Fruit fly (Drosophila melanogaster) whole organism, wandering third instar larva: ENCODE data around the gene Tektin-C.
A peak's percentile ranks its signal among the peaks of the same experiment; 100 is the strongest.

Experiments
- Abd-B ChIP-seq: fragments of >200 bp; optimal IDR thresholded peaks from 2 replicates; lab custom pipeline; 2017; ENCODE audit warnings: missing biosample characterization, missing genetic modification characterization
- CG32264 ChIP-seq: fragments of 200-800 bp; sonication (Bioruptor generic); optimal IDR thresholded peaks from 2 replicates; lab custom pipeline; 2016; ENCODE audit warnings: missing biosample characterization, missing genetic modification characterization
- CG9705 ChIP-seq: fragments of 200-800 bp; sonication (Bioruptor generic); optimal IDR thresholded peaks from 2 replicates; lab custom pipeline; 2018; ENCODE audit warnings: missing biosample characterization, mild to moderate bottlenecking, missing genetic modification characterization
- Dfd ChIP-seq: fragments of >200 bp; optimal IDR thresholded peaks from 2 replicates; lab custom pipeline; 2017; ENCODE audit warnings: missing biosample characterization, missing genetic modification characterization
- GATAd ChIP-seq: sonication (Bioruptor generic); optimal IDR thresholded peaks from 2 replicates; lab custom pipeline; 2016; ENCODE audit warnings: missing biosample characterization, missing genetic modification characterization
- HLH106 ChIP-seq: fragments of 200-800 bp; optimal IDR thresholded peaks from 3 replicates; lab custom pipeline; 2019; ENCODE audit warnings: missing biosample characterization, mild to moderate bottlenecking, missing genetic modification characterization, moderate library complexity
- Hnf4 ChIP-seq: fragments of 200-800 bp; sonication (Bioruptor generic); optimal IDR thresholded peaks from 2 replicates; lab custom pipeline; 2016; ENCODE audit warnings: missing biosample characterization, mild to moderate bottlenecking, missing genetic modification characterization
- Hr78 ChIP-seq: fragments of >200 bp; optimal IDR thresholded peaks from 2 replicates; lab custom pipeline; 2017; ENCODE audit warnings: missing biosample characterization, missing genetic modification characterization
- Hr83 ChIP-seq: fragments of 200-300 bp; sonication (Bioruptor generic); optimal IDR thresholded peaks from 2 replicates; lab custom pipeline; 2016; ENCODE audit warnings: missing biosample characterization, mild to moderate bottlenecking, missing genetic modification characterization, moderate library complexity; ENCODE audit not compliant: poor library complexity, severe bottlenecking
- Mio ChIP-seq: sonication (Bioruptor generic); optimal IDR thresholded peaks from 2 replicates; lab custom pipeline; 2016; ENCODE audit warnings: missing biosample characterization, missing genetic modification characterization
- Myc ChIP-seq: fragments of >200 bp; optimal IDR thresholded peaks from 2 replicates; lab custom pipeline; 2017
- OdsH ChIP-seq: fragments of 200-800 bp; sonication (Bioruptor generic); optimal IDR thresholded peaks from 2 replicates; lab custom pipeline; 2016; ENCODE audit warnings: missing biosample characterization, mild to moderate bottlenecking, missing genetic modification characterization
- Rel ChIP-seq, 2 experiments: fragments of 200-800 bp; sonication (Bioruptor generic) in 1 of 2; optimal IDR thresholded peaks; 2 replicates in 1 of 2; 3 replicates in 1 of 2; lab custom pipeline; 2016 to 2019; ENCODE audit warnings: mild to moderate bottlenecking in 2 of 2, missing biosample characterization in 2 of 2, missing genetic modification characterization in 2 of 2, moderate library complexity in 1 of 2
- Sp1 ChIP-seq: fragments of 200-800 bp; sonication (Bioruptor generic); optimal IDR thresholded peaks from 3 replicates; lab custom pipeline; 2019; ENCODE audit warnings: missing biosample characterization, mild to moderate bottlenecking, missing genetic modification characterization, moderate library complexity
- Vsx2 ChIP-seq: fragments of 200-300, 225-300 bp; sonication (Bioruptor generic); optimal IDR thresholded peaks from 2 replicates; lab custom pipeline; 2018; ENCODE audit warnings: missing biosample characterization, missing genetic modification characterization; ENCODE audit not compliant: partially characterized antibody
- br ChIP-seq: fragments of 200-800 bp; sonication (Bioruptor generic); optimal IDR thresholded peaks from 2 replicates; lab custom pipeline; 2016; ENCODE audit warnings: missing biosample characterization, missing genetic modification characterization
- brk ChIP-seq: fragments of 200-800 bp; sonication (Bioruptor generic); optimal IDR thresholded peaks from 2 replicates; lab custom pipeline; 2016; ENCODE audit warnings: missing biosample characterization, mild to moderate bottlenecking, missing genetic modification characterization
- dl ChIP-seq, 2 experiments: fragments of 175-275, 200-275 bp in 1 of 2; fragments of 200-275 bp in 1 of 2; sonication (Bioruptor generic); optimal IDR thresholded peaks; lab custom pipeline; 2018; ENCODE audit warnings: mild to moderate bottlenecking in 2 of 2, missing biosample characterization in 2 of 2, missing genetic modification characterization in 2 of 2, moderate library complexity in 2 of 2; ENCODE audit not compliant: partially characterized antibody in 2 of 2, insufficient read depth in 1 of 2
- dmrt93B ChIP-seq: fragments of 200-800 bp; sonication (Bioruptor generic); optimal IDR thresholded peaks from 2 replicates; lab custom pipeline; 2018; ENCODE audit warnings: missing biosample characterization, mild to moderate bottlenecking, missing genetic modification characterization
- dsf ChIP-seq: sonication (Bioruptor generic); optimal IDR thresholded peaks from 2 replicates; lab custom pipeline; 2016; ENCODE audit warnings: missing biosample characterization, missing genetic modification characterization, borderline replicate concordance
- ey ChIP-seq: fragments of 200-800 bp; sonication (Bioruptor generic); optimal IDR thresholded peaks from 2 replicates; lab custom pipeline; 2016; ENCODE audit warnings: missing biosample characterization, missing genetic modification characterization
- foxo ChIP-seq, 2 experiments: fragments of 200-800 bp; sonication (Bioruptor generic); optimal IDR thresholded peaks; 2 replicates in 1 of 2; 3 replicates in 1 of 2; lab custom pipeline; 2016 to 2017; ENCODE audit warnings: missing biosample characterization in 2 of 2, missing genetic modification characterization in 2 of 2
- fru ChIP-seq: fragments of 200-800 bp; sonication (Bioruptor generic); optimal IDR thresholded peaks from 3 replicates; lab custom pipeline; 2016; ENCODE audit warnings: missing biosample characterization, mild to moderate bottlenecking, missing genetic modification characterization
- h ChIP-seq: fragments of 200-800 bp; sonication (Bioruptor generic); optimal IDR thresholded peaks from 3 replicates; lab custom pipeline; 2016; ENCODE audit warnings: missing biosample characterization, mild to moderate bottlenecking, missing genetic modification characterization
- jim ChIP-seq: fragments of 175-275, 200-325 bp; sonication (Bioruptor generic); optimal IDR thresholded peaks from 2 replicates; lab custom pipeline; 2016; ENCODE audit warnings: missing biosample characterization, mild to moderate bottlenecking, missing genetic modification characterization
- lola ChIP-seq: fragments of >200 bp; optimal IDR thresholded peaks from 2 replicates; lab custom pipeline; 2017; ENCODE audit warnings: missing biosample characterization, missing genetic modification characterization
- pan ChIP-seq: fragments of >200 bp; optimal IDR thresholded peaks from 2 replicates; lab custom pipeline; 2017
- rgr ChIP-seq: fragments of 200-800 bp; sonication (Bioruptor generic); optimal IDR thresholded peaks from 3 replicates; lab custom pipeline; 2016; ENCODE audit warnings: missing biosample characterization, mild to moderate bottlenecking, missing genetic modification characterization
- sage ChIP-seq: fragments of 200-800 bp; sonication (Bioruptor generic); optimal IDR thresholded peaks from 2 replicates; lab custom pipeline; 2016; ENCODE audit warnings: missing biosample characterization, mild to moderate bottlenecking, missing genetic modification characterization
- sv ChIP-seq: fragments of 200-800 bp; sonication (Bioruptor generic); optimal IDR thresholded peaks from 3 replicates; lab custom pipeline; 2016; ENCODE audit warnings: missing biosample characterization, missing genetic modification characterization
- tai ChIP-seq: sonication (Bioruptor generic); optimal IDR thresholded peaks from 2 replicates; lab custom pipeline; 2016; ENCODE audit warnings: missing biosample characterization, missing genetic modification characterization
- usp ChIP-seq: fragments of >200 bp; optimal IDR thresholded peaks from 2 replicates; lab custom pipeline; 2017; ENCODE audit warnings: missing biosample characterization, missing genetic modification characterization
- woc ChIP-seq: sonication (Bioruptor generic); optimal IDR thresholded peaks from 2 replicates; lab custom pipeline; 2016; ENCODE audit warnings: missing biosample characterization, mild to moderate bottlenecking, missing genetic modification characterization

The Tektin-C gene

DNA sequence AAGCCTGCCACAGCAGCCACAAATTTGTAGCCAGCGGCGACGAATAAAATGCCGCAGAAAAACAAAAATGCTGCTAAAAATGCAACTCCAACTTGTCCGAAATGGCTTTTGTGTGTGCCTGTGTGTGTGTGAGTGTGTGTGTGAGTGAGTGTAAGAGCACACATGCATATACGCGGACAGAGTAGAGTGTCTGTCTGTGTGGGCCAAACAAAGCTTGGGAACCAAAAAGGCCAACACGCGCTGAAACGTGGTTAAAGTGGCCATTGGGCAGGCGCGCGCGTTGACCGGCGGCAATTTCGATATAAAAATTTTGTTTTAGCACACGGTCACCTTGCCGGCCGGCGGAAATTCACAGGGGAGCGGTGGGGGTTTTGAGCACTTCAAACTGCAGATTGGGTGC, 39.1 kb upstream of the Tektin-C start:
- TF ChIP-seq Vsx2 = peak; percentile 9
- no peak for TF ChIP-seq jim (GFP tag; lab: Kevin White, UChicago)
- TF ChIP-seq br (GFP tag; lab: Kevin White, UChicago) = no peak
- TF ChIP-seq CG32264 (GFP tag; lab: Kevin White, UChicago) = no peak
- TF ChIP-seq Myc = no peak
- TF ChIP-seq dl (GFP tag; optimal IDR thresholded peaks at IDR 0.05; lab: Kevin White, UChicago; ENCODE audit: insufficient read depth in 1 of 2, partially characterized antibody in 2 of 2) = no peak
- no peak for TF ChIP-seq Abd-B (GFP tag; lab: Kevin White, UChicago)
- peak; percentile 27 for TF ChIP-seq Dfd (GFP tag; lab: Kevin White, UChicago)
- TF ChIP-seq, all 38 proteins: peak for 2

DNA sequence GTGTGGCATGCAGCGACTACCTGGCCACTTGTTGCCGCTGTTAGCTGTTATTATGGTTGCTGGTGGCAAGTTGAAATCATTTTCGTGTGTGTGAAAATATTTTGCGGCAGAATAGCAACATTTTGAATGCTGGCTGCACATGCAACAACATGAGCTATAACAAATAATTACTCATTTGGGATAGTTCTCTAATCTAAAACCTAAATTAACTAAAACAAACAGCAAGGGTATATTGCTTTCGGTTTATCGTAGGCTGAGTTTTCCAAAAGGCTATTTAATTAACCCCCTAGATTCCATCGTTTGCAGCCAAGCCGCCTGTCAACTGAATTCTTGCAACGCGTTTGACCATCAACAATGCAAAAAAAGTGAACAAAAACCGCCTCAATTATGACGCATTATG, 38.5 kb upstream of the Tektin-C start:
- TF ChIP-seq Sp1 (GFP tag; lab: Kevin White, UChicago) = no peak
- TF ChIP-seq usp (GFP tag; lab: Kevin White, UChicago) = no peak
- TF ChIP-seq Hr78 (GFP tag; lab: Kevin White, UChicago) = no peak
- no peak for TF ChIP-seq Vsx2
- no peak for TF ChIP-seq brk
- no peak for TF ChIP-seq tai (GFP tag; lab: Kevin White, UChicago)
- no peak for TF ChIP-seq dl (GFP tag; optimal IDR thresholded peaks at IDR 0.05; lab: Kevin White, UChicago; ENCODE audit: insufficient read depth in 1 of 2, partially characterized antibody in 2 of 2)
- TF ChIP-seq CG9705 (GFP tag; lab: Kevin White, UChicago) = no peak
- no peak for TF ChIP-seq Mio (GFP tag; lab: Kevin White, UChicago)
- no peak for TF ChIP-seq Hnf4 (GFP tag; lab: Kevin White, UChicago)
- no peak for TF ChIP-seq OdsH (GFP tag; lab: Kevin White, UChicago)
- no peak for TF ChIP-seq Myc
- TF ChIP-seq br (GFP tag; lab: Kevin White, UChicago) = no peak
- no peak for TF ChIP-seq lola (GFP tag; lab: Kevin White, UChicago)
- no peak for TF ChIP-seq woc
- TF ChIP-seq rgr (GFP tag; lab: Kevin White, UChicago) = no peak
- TF ChIP-seq GATAd (GFP tag; lab: Kevin White, UChicago) = no peak
- no peak for TF ChIP-seq Hr83 (GFP tag; lab: Kevin White, UChicago)
- TF ChIP-seq, all 38 proteins: peak for 0

DNA sequence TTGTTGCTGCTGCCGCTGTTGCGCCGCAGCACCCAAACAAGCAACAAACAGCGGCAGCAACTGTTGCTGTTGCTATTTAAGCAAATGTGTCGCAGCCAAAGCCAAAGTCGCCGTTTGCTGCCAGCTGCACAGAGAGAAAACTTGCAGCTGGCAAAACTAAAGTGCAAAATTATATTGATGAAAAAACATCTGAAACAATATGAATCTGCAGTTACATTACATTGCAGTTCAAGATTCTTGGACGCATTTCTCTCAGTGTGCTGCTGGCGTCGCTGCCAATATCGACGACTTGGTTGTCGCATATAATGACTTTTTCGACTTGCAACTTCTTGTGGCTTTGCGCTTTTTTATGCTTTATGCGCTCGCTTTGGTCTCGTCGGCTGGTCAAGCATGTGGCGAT, 37.9 kb upstream of the Tektin-C start:
- peak; percentile 44 for TF ChIP-seq fru (GFP tag; lab: Kevin White, UChicago)
- peak; percentile 21 for TF ChIP-seq br (GFP tag; lab: Kevin White, UChicago)
- TF ChIP-seq ey = peak; percentile 43
- TF ChIP-seq dsf = no peak
- peak; percentile 15 for TF ChIP-seq woc
- TF ChIP-seq Vsx2 = no peak
- TF ChIP-seq h (GFP tag; lab: Kevin White, UChicago) = peak; percentile 57
- no peak for TF ChIP-seq usp (GFP tag; lab: Kevin White, UChicago)
- TF ChIP-seq GATAd (GFP tag; lab: Kevin White, UChicago) = no peak
- peak in 1 of 2 experiments; percentile 53 for TF ChIP-seq foxo (GFP tag; optimal IDR thresholded peaks at IDR 0.05; lab: Kevin White, UChicago)
- TF ChIP-seq Sp1 (GFP tag; lab: Kevin White, UChicago) = no peak
- TF ChIP-seq dmrt93B (GFP tag; lab: Kevin White, UChicago) = peak; percentile 26
- TF ChIP-seq HLH106 (tag; lab: Kevin White, UChicago) = peak; percentile 25
- TF ChIP-seq rgr (GFP tag; lab: Kevin White, UChicago) = peak; percentile 50
- no peak for TF ChIP-seq Abd-B (GFP tag; lab: Kevin White, UChicago)

DNA sequence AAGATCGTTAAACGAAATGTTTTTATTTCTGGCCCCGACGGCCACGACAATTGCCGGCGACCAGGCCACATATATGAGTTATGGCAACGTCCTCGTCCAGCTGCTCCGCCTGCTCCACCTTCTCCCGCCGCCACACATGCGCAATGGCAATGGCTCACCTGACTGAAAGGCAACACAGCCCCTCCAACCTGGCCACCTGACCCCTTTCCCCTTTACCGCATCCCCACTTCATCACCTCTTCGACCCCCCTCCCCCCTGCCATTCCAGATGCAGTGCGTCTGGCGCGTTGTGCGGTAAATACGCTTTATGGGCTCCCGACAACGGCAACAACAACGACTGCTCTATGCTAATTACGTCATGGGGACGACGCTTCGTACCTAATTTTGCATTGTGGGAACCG, 37.4 kb upstream of the Tektin-C start:
- TF ChIP-seq CG9705 (GFP tag; lab: Kevin White, UChicago) (no peak), sage (GFP tag; lab: Kevin White, UChicago) (no peak), usp (GFP tag; lab: Kevin White, UChicago) (no peak), Rel (GFP tag; optimal IDR thresholded peaks at IDR 0.05; lab: Kevin White, UChicago) (no peak), Rel (tag; optimal IDR thresholded peaks at IDR 0.05; lab: Kevin White, UChicago) (no peak), pan (no peak), sv (GFP tag; lab: Kevin White, UChicago) (no peak), rgr (GFP tag; lab: Kevin White, UChicago) (no peak), lola (GFP tag; lab: Kevin White, UChicago) (no peak), jim (GFP tag; lab: Kevin White, UChicago) (no peak), ey (no peak), dl (GFP tag; optimal IDR thresholded peaks at IDR 0.05; lab: Kevin White, UChicago; ENCODE audit: insufficient read depth in 1 of 2, partially characterized antibody in 2 of 2) (no peak), OdsH (GFP tag; lab: Kevin White, UChicago) (no peak)
